Worm (Caenorhabditis elegans): Measurements from ENCODE around the gene hrpa-1.

Gene hrpa-1

DNA sequence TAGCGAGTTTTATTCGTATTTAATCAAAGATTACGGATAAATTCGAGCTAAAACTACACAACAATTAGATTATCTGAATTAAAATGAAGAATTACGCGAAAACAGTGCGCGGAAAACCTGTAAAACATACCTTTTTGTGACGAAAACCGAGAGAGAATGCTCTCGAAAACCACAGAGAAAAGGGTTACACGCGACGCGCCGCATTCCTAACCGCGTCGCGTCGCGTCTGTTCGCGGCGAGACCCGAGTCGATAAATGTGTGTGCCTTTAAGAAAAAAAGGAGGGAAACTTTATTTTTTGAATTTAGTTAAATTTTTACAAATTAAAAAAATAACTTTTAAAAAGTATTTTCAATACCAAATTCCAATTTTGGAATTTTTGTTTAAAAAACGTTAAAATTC is at the start of gene hrpa-1:
Gene hrpa-1 (minus strand): TSS at position 192 of the 400 bp plus-strand sequence.
- no peak for TF ChIP-seq hmg-4 (GFP tag; optimal IDR thresholded peaks at IDR 0.05)
- TF ChIP-seq F13C5.2 (tag; optimal IDR thresholded peaks at IDR 0.05), result peak; percentile 35

- TF ChIP-seq ets-7 (tag; optimal IDR thresholded peaks at IDR 0.05) (no peak), hmbx-1 (tag; optimal IDR thresholded peaks at IDR 0.05) (no peak), B0310.2 (tag; optimal IDR thresholded peaks at IDR 0.05) (no peak), ama-1 (optimal IDR thresholded peaks at IDR 0.05) (no peak), aly-1 (tag; optimal IDR thresholded peaks at IDR 0.05) (no peak), scrt-1 (GFP tag; IDR thresholded peaks at IDR 0.05) (no peak), F13C5.2 (tag; optimal IDR thresholded peaks at IDR 0.05) (no peak), tbx-37 (GFP tag; conservative IDR thresholded peaks at IDR 0.05) (no peak), hnd-1 (tag; optimal IDR thresholded peaks at IDR 0.05) (no peak), tbx-11 (GFP tag; IDR thresholded peaks at IDR 0.05) (no peak), tra-4 (tag; optimal IDR thresholded peaks at IDR 0.05) (no peak), pes-1 (GFP tag; IDR thresholded peaks at IDR 0.05) (no peak), sea-1 (GFP tag; conservative IDR thresholded peaks at IDR 0.05) (no peak), ceh-13 (GFP tag; optimal IDR thresholded peaks at IDR 0.05) (no peak), hmg-4 (GFP tag; optimal IDR thresholded peaks at IDR 0.05) (no peak), flt-1 (GFP tag; IDR thresholded peaks at IDR 0.05) (no peak), ceh-36 (tag; optimal IDR thresholded peaks at IDR 0.05) (no peak)
Observed at ce11 chrIV:3386504-3387290, 48.0 kb upstream of the hrpa-1 start.

DNA sequence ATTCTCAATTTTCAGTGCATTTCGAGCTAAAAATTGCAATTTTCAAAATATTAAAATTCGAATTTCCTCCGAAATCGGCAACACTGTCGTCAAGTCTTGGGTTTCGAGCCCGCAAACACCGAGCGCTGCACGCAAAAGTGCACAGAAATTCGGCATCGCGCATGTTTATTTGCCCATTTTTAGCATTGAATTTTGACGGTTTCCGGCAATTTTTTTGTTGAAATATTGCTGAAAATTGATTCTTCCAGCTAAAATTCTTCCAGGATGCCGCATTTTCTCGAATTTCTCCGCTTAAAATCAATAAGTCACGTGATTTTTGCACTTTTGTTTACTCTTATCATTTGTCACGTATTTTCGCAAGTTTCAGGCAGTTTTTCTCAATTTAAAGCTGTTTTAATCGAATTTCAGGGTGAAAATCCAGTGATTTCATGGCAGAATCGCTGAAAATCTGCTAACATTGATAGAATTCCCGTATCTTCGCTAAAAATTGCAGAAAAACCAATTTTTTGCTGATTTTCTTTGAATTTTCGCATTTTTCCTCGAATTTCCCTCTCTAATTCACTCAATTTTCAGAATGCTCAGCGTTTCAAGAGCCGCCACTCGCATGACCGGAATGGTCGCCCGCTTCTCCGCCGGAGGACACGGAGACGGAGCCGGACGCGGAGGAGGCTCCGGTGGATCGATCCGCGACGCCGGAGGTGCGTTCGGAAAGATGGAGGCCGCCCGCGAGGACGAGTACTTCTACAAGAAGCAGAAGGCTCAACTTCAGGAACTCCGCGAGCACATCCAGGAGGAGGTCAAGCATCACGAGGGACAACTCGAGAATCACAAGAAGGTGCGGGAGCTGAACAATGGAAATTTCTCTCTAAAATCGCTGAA is 46.9 kb upstream of the hrpa-1 start, which contains the start of gene mai-2:
Gene mai-2 (plus strand): TSS at position 574 of the 879 bp plus-strand sequence.
- TF ChIP-seq pes-1 (GFP tag; IDR thresholded peaks at IDR 0.05), result no peak
- TF ChIP-seq tbx-11 (GFP tag; IDR thresholded peaks at IDR 0.05), result no peak
- TF ChIP-seq ets-7 (tag; optimal IDR thresholded peaks at IDR 0.05), result no peak
- no peak for TF ChIP-seq flt-1 (GFP tag; IDR thresholded peaks at IDR 0.05)
- TF ChIP-seq aly-1 (tag; optimal IDR thresholded peaks at IDR 0.05), result no peak
- TF ChIP-seq sea-1 (GFP tag; conservative IDR thresholded peaks at IDR 0.05), result no peak
- no peak for TF ChIP-seq scrt-1 (GFP tag; IDR thresholded peaks at IDR 0.05)
- no peak for TF ChIP-seq F13C5.2 (tag; optimal IDR thresholded peaks at IDR 0.05)
- TF ChIP-seq ceh-36 (tag; optimal IDR thresholded peaks at IDR 0.05), result no peak
- TF ChIP-seq hnd-1 (tag; optimal IDR thresholded peaks at IDR 0.05), result no peak
- TF ChIP-seq tbx-37 (GFP tag; conservative IDR thresholded peaks at IDR 0.05), result no peak
- no peak for TF ChIP-seq ama-1 (optimal IDR thresholded peaks at IDR 0.05)
- no peak for TF ChIP-seq ceh-13 (GFP tag; optimal IDR thresholded peaks at IDR 0.05)
- TF ChIP-seq B0310.2 (tag; optimal IDR thresholded peaks at IDR 0.05), result no peak

- TF ChIP-seq hmg-4 (GFP tag; optimal IDR thresholded peaks at IDR 0.05), result peak; percentile 19
- no peak for TF ChIP-seq ama-1 (optimal IDR thresholded peaks at IDR 0.05)
Observed at ce11 chrIV:3384593-3384992, 45.9 kb upstream of the hrpa-1 start.

DNA sequence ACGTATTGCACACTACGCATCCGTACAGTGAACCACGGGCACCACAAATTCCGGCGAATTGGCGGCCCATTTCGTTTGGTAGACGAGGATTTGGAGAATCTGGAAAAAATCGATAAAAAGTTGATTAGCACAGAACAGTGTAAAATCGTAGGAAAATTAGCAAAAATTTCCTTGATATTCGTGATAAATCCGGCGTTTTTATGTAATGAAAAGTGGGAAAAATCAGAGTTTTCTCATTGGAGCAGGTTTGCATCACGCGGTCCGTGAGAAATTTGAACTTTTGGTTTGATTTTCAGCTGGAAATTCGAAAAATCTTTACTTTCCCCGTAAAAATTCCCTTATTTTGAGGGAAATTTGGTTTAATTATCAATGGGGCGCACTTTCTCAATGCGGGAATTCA is 45.4 kb upstream of the hrpa-1 start, which contains the start of gene B0546.4:
Gene B0546.4 (minus strand): TSS at position 101 of the 400 bp plus-strand sequence.
- no peak for TF ChIP-seq hnd-1 (tag; optimal IDR thresholded peaks at IDR 0.05)
- no peak for TF ChIP-seq tbx-37 (GFP tag; conservative IDR thresholded peaks at IDR 0.05)
- TF ChIP-seq sea-1 (GFP tag; conservative IDR thresholded peaks at IDR 0.05), result no peak
- TF ChIP-seq ets-7 (tag; optimal IDR thresholded peaks at IDR 0.05), result no peak
- no peak for TF ChIP-seq ceh-13 (GFP tag; optimal IDR thresholded peaks at IDR 0.05)
- no peak for TF ChIP-seq hmbx-1 (tag; optimal IDR thresholded peaks at IDR 0.05)
- TF ChIP-seq hmg-4 (GFP tag; optimal IDR thresholded peaks at IDR 0.05), result no peak
- TF ChIP-seq F13C5.2 (tag; optimal IDR thresholded peaks at IDR 0.05), result no peak
- no peak for TF ChIP-seq tbx-11 (GFP tag; IDR thresholded peaks at IDR 0.05)
- no peak for TF ChIP-seq ama-1 (optimal IDR thresholded peaks at IDR 0.05)
- no peak for TF ChIP-seq flt-1 (GFP tag; IDR thresholded peaks at IDR 0.05)
- TF ChIP-seq scrt-1 (GFP tag; IDR thresholded peaks at IDR 0.05), result no peak
- no peak for TF ChIP-seq ceh-36 (tag; optimal IDR thresholded peaks at IDR 0.05)
- no peak for TF ChIP-seq pes-1 (GFP tag; IDR thresholded peaks at IDR 0.05)
- no peak for TF ChIP-seq tra-4 (tag; optimal IDR thresholded peaks at IDR 0.05)
- TF ChIP-seq aly-1 (tag; optimal IDR thresholded peaks at IDR 0.05), result no peak
- TF ChIP-seq B0310.2 (tag; optimal IDR thresholded peaks at IDR 0.05), result no peak

DNA sequence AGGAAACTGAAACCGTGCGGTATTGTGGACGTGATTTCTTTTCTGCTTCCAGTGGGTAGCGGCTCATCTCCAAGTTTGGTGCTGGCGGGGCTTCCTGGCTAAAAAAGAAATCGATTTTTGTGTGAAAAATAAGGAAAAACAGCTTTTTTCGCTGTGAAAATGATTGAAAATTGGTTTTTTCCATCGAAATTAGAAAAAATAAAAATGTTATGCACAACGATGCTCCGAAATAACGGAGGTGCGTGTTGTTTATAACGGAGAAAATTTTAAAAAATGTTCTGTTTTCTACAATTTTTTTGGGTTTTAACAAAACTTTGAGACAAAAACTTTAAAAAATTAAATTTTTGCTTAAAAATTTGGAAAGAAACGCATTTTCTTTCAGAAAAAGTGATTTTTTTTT is 44.5 kb upstream of the hrpa-1 start:
- TF ChIP-seq tbx-11 (GFP tag; IDR thresholded peaks at IDR 0.05) (no peak), scrt-1 (GFP tag; IDR thresholded peaks at IDR 0.05) (no peak), tbx-37 (GFP tag; conservative IDR thresholded peaks at IDR 0.05) (no peak), B0310.2 (tag; optimal IDR thresholded peaks at IDR 0.05) (no peak)

DNA sequence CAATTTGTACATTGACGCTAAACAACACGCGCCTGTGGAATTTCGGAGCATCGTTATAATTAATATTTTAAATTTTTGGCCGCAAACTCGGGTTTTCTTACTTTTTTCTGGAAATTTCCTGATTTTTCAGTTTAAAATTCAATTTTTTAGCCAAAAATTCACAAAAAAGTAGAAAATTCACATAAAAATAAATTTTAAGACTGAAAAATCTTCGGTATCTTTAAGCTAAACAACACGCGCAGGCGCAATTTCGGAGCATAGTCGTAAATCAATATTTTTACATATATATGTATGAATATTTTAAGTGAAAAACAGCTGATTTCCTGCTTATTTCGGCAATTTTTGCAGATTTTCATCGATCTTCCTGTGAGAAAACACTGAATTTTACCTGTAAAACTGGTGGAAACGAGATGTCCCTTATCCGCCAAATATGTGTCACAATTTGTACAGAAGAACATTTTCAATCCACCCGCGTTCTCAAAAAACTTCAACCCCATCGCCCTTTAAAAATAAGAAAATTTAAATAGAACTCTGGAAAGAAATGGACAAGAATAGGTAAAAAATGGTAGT is 43.8 kb upstream of the hrpa-1 start, which contains the start of gene B0546.3:
Gene B0546.3 (minus strand): TSS at position 504 of the 570 bp plus-strand sequence.
- no peak for TF ChIP-seq aly-1 (tag; optimal IDR thresholded peaks at IDR 0.05)
- TF ChIP-seq ama-1 (optimal IDR thresholded peaks at IDR 0.05), result no peak
- TF ChIP-seq sea-1 (GFP tag; conservative IDR thresholded peaks at IDR 0.05), result no peak
- no peak for TF ChIP-seq scrt-1 (GFP tag; IDR thresholded peaks at IDR 0.05)
- TF ChIP-seq ceh-13 (GFP tag; optimal IDR thresholded peaks at IDR 0.05), result no peak
- TF ChIP-seq tra-4 (tag; optimal IDR thresholded peaks at IDR 0.05), result no peak
- no peak for TF ChIP-seq tbx-11 (GFP tag; IDR thresholded peaks at IDR 0.05)
- no peak for TF ChIP-seq hnd-1 (tag; optimal IDR thresholded peaks at IDR 0.05)
- TF ChIP-seq tbx-37 (GFP tag; conservative IDR thresholded peaks at IDR 0.05), result no peak
- no peak for TF ChIP-seq hmg-4 (GFP tag; optimal IDR thresholded peaks at IDR 0.05)
- no peak for TF ChIP-seq hmbx-1 (tag; optimal IDR thresholded peaks at IDR 0.05)
- TF ChIP-seq ets-7 (tag; optimal IDR thresholded peaks at IDR 0.05), result no peak
- no peak for TF ChIP-seq F13C5.2 (tag; optimal IDR thresholded peaks at IDR 0.05)
- no peak for TF ChIP-seq ceh-36 (tag; optimal IDR thresholded peaks at IDR 0.05)
- no peak for TF ChIP-seq flt-1 (GFP tag; IDR thresholded peaks at IDR 0.05)
- TF ChIP-seq pes-1 (GFP tag; IDR thresholded peaks at IDR 0.05), result no peak
- no peak for TF ChIP-seq B0310.2 (tag; optimal IDR thresholded peaks at IDR 0.05)
